Fruit fly (Drosophila melanogaster) whole organism, wandering third instar larva: ENCODE data around the gene CG31100.

Source experiments
- Hr78 ChIP-seq: fragments of >200 bp; optimal IDR thresholded peaks from 2 replicates; lab custom pipeline; 2017; ENCODE audit warnings: missing biosample characterization, missing genetic modification characterization
- psq ChIP-seq: fragments of 200-800 bp; sonication (Bioruptor generic); optimal IDR thresholded peaks from 3 replicates; lab custom pipeline; 2017; ENCODE audit warnings: missing biosample characterization, mild to moderate bottlenecking, missing genetic modification characterization, moderate library complexity

DNA sequence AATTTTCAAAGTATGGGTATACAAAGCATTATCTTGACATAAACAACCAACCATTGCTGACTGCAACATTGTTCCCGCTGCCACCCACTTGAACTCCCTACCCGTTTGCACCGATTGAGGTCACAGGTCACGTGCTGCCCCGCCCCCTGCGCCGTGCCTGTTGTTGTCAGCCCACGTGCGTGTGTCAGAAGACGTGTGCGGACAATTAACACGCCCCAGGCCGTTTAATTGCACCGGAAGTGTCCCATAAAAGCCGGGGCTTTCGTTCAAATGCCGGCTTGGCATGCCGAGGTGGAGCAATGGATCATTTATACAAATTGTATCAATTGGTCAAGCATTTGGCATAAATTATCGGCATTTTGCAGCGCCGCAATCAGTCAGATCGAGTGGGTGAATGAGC lies 23.6 kb upstream of the CG31100 start:
- no peak for TF ChIP-seq psq (GFP tag; lab: Kevin White, UChicago)
- no peak for TF ChIP-seq Hr78 (GFP tag; lab: Kevin White, UChicago)
